Fruit fly (Drosophila melanogaster) whole organism: ENCODE data around the gene Muted.

Experiments
- Dll ChIP-seq: fragments of >200 bp; optimal IDR thresholded peaks from 2 replicates; lab custom pipeline; 2017
- pan ChIP-seq: fragments of >200 bp; optimal IDR thresholded peaks from 2 replicates; lab custom pipeline; 2017
- usp ChIP-seq: fragments of >200 bp; optimal IDR thresholded peaks from 2 replicates; lab custom pipeline; 2017; ENCODE audit warnings: missing biosample characterization, missing genetic modification characterization, mixed read lengths

dm6 chr3R:22375674-22376073 is 13.3 kb downstream of the Muted start, which contains the start of gene CG18596:
- TF ChIP-seq usp (no peak), pan (lab: Kevin White, UChicago) (no peak), Dll (lab: Kevin White, UChicago) (no peak)
